Worm (Caenorhabditis elegans) whole organism, L4 larva: ENCODE results near the gene ndus-8.

ENCODE experiments used
- D1046.2 ChIP-seq: fragments of 200-800 bp; sonication (Bioruptor generic); IDR thresholded peaks from 2 replicates; pipeline ENCODE4 v1.3.6; 2022; ENCODE audit warnings: missing genetic modification characterization, missing compliant biosample characterization
- ctbp-1 ChIP-seq: fragments of 200-800 bp; sonication (Bioruptor generic); IDR thresholded peaks from 2 replicates; pipeline ENCODE4 v1.3.6; 2022; ENCODE audit warnings: missing genetic modification reagents, missing genetic modification characterization, missing compliant biosample characterization
- daf-8 ChIP-seq: fragments of 200-800 bp; sonication (Bioruptor generic); IDR thresholded peaks from 2 replicates; pipeline ENCODE4 v1.3.6; 2022; ENCODE audit warnings: missing genetic modification characterization, missing compliant biosample characterization
- ztf-11 ChIP-seq: fragments of 150-350 bp; optimal IDR thresholded peaks from 2 replicates; lab custom pipeline; 2014; ENCODE audit warnings: missing biosample characterization, missing genetic modification characterization

DNA sequence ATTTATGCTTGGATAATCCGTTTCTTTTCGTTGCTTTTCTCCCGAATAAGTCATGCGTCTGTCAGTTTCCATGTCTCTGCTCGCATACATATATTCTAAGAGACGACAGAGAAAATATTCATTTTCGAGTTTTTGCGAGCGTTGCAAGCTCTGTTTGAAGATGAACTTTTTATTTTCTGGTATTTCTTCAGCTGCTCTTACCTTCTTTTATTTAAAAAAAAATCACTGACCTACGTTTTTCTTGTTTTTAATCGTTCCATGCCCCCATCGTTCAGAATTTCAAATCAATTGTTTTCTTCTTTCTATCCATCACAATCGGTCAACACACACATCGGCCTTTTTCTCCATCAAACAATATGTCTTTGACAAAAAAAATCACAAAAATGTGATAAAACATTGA is 23.5 kb downstream of the ndus-8 start:
- TF ChIP-seq D1046.2 (no peak), ctbp-1 (GFP tag; lab: Robert Waterston, UW) (no peak), daf-8 (no peak), ztf-11 (no peak)
